Worm (Caenorhabditis elegans) whole organism, L1 larva: ENCODE data around the gene doxa-1.

Experiments
- C04F5.9 ChIP-seq: sonication (generic microtip); optimal IDR thresholded peaks from 2 replicates; lab custom pipeline; 2016; ENCODE audit warnings: missing genetic modification characterization, missing compliant biosample characterization
- C16A3.4 ChIP-seq: fragments of 150-350 bp; optimal IDR thresholded peaks from 2 replicates; lab custom pipeline; 2014; ENCODE audit warnings: missing biosample characterization, missing genetic modification characterization
- C34B4.2 ChIP-seq: sonication (generic microtip); optimal IDR thresholded peaks from 2 replicates; lab custom pipeline; 2017; ENCODE audit warnings: mild to moderate bottlenecking, missing genetic modification characterization, missing compliant biosample characterization
- F16B12.6 ChIP-seq: fragments of 150-350 bp; optimal IDR thresholded peaks from 2 replicates; lab custom pipeline; 2014; ENCODE audit warnings: missing biosample characterization, missing genetic modification characterization
- Y116A8C.19 ChIP-seq: sonication (generic microtip); optimal IDR thresholded peaks from 2 replicates; lab custom pipeline; 2016; ENCODE audit warnings: missing compliant biosample characterization, missing genetic modification characterization, borderline replicate concordance
- ceh-63 ChIP-seq: fragments of 200-800 bp; sonication (Bioruptor generic); optimal IDR thresholded peaks from 2 replicates; lab custom pipeline; 2018; ENCODE audit warnings: mild to moderate bottlenecking, missing genetic modification characterization, missing compliant biosample characterization
- ceh-82 ChIP-seq, 3 experiments: fragments of 150-350 bp in 1 of 3; sonication (generic microtip) in 2 of 3; optimal IDR thresholded peaks; 2 replicates each; lab custom pipeline; 2014 to 2017; ENCODE audit warnings: missing biosample characterization in 3 of 3, missing genetic modification characterization in 3 of 3
- ceh-90 ChIP-seq: sonication (generic microtip); optimal IDR thresholded peaks from 2 replicates; lab custom pipeline; 2016; ENCODE audit warnings: missing genetic modification characterization, missing compliant biosample characterization
- ces-1 ChIP-seq: fragments of 150-350 bp; optimal IDR thresholded peaks from 2 replicates; lab custom pipeline; 2014; ENCODE audit warnings: missing biosample characterization, missing genetic modification reagents, missing genetic modification characterization
- dsc-1 ChIP-seq: sonication (generic microtip); optimal IDR thresholded peaks from 2 replicates; lab custom pipeline; 2016; ENCODE audit warnings: mild to moderate bottlenecking, missing genetic modification characterization, missing compliant biosample characterization
- efl-1 ChIP-seq, 4 experiments: fragments of 150-350 bp; optimal IDR thresholded peaks in 3 of 4; peaks in 1 of 4; 1 replicate in 1 of 4; 2 replicates in 3 of 4; lab custom pipeline; 2014; ENCODE audit warnings: missing biosample characterization in 2 of 4, missing genetic modification characterization in 2 of 4, missing genetic modification reagents in 2 of 4
- efl-3 ChIP-seq: fragments of 200-800 bp; sonication (Bioruptor generic); optimal IDR thresholded peaks from 2 replicates; lab custom pipeline; 2018; ENCODE audit warnings: mild to moderate bottlenecking, missing genetic modification characterization, missing compliant biosample characterization
- egl-27 ChIP-seq, 2 experiments: fragments of 150-350 bp in 1 of 2; sonication (generic microtip); optimal IDR thresholded peaks; 3 replicates each; lab custom pipeline; 2017 to 2018; ENCODE audit warnings: missing biosample characterization in 2 of 2, missing genetic modification characterization in 2 of 2, missing genetic modification reagents in 2 of 2
- ets-5 ChIP-seq: fragments of 200-800 bp; sonication (Bioruptor generic); IDR thresholded peaks from 2 replicates; pipeline ENCODE4 v1.3.6; 2022; ENCODE audit warnings: missing genetic modification characterization, missing compliant biosample characterization
- fkh-10 ChIP-seq: sonication (generic microtip); optimal IDR thresholded peaks from 2 replicates; lab custom pipeline; 2017; ENCODE audit warnings: missing biosample characterization, missing genetic modification reagents, missing genetic modification characterization
- fkh-4 ChIP-seq: sonication (generic microtip); optimal IDR thresholded peaks from 2 replicates; lab custom pipeline; 2016; ENCODE audit warnings: missing compliant biosample characterization, missing genetic modification characterization, borderline replicate concordance
- fkh-8 ChIP-seq: sonication (generic microtip); optimal IDR thresholded peaks from 2 replicates; lab custom pipeline; 2016; ENCODE audit warnings: mild to moderate bottlenecking, missing genetic modification characterization, missing compliant biosample characterization
- fos-1 ChIP-seq: fragments of 150-350 bp; optimal IDR thresholded peaks from 2 replicates; lab custom pipeline; 2014; ENCODE audit warnings: missing biosample characterization, missing genetic modification characterization
- hlh-17 ChIP-seq: fragments of 200-800 bp; sonication (Bioruptor generic); optimal IDR thresholded peaks from 2 replicates; lab custom pipeline; 2018; ENCODE audit warnings: missing genetic modification characterization, mild to moderate bottlenecking, missing compliant biosample characterization, moderate library complexity, borderline replicate concordance
- hlh-4 ChIP-seq: sonication (generic microtip); optimal IDR thresholded peaks from 2 replicates; lab custom pipeline; 2016; ENCODE audit warnings: mild to moderate bottlenecking, missing genetic modification characterization, missing compliant biosample characterization
- hpl-2 ChIP-seq: fragments of 150-350 bp; optimal IDR thresholded peaks from 2 replicates; lab custom pipeline; 2014; ENCODE audit warnings: missing biosample characterization, missing genetic modification reagents, missing genetic modification characterization
- jun-1 ChIP-seq: fragments of 150-350 bp; optimal IDR thresholded peaks from 2 replicates; lab custom pipeline; 2014; ENCODE audit warnings: missing biosample characterization, missing genetic modification reagents, missing genetic modification characterization
- lin-14 ChIP-seq: fragments of 200-800 bp; sonication (Bioruptor generic); optimal IDR thresholded peaks from 2 replicates; lab custom pipeline; 2018; ENCODE audit warnings: mild to moderate bottlenecking, missing genetic modification characterization, moderate library complexity, missing compliant biosample characterization
- lin-35 ChIP-seq, 2 experiments: fragments of 150-350 bp; optimal IDR thresholded peaks; 2 replicates each; lab custom pipeline; 2014; ENCODE audit warnings: missing biosample characterization in 2 of 2, missing genetic modification characterization in 2 of 2, missing genetic modification reagents in 2 of 2
- mab-9 ChIP-seq: fragments of 200-800 bp; sonication (Bioruptor generic); IDR thresholded peaks from 2 replicates; pipeline ENCODE4 v1.3.6; 2022; ENCODE audit warnings: missing genetic modification reagents, missing genetic modification characterization, missing compliant biosample characterization
- mdl-1 ChIP-seq, 2 experiments: fragments of 150-350 bp; optimal IDR thresholded peaks; 2 replicates each; lab custom pipeline; 2014 to 2017; ENCODE audit warnings: missing biosample characterization in 2 of 2, missing genetic modification characterization in 2 of 2, inconsistent platforms in 1 of 2
- mep-1 ChIP-seq: fragments of 150-350 bp; optimal IDR thresholded peaks from 2 replicates; lab custom pipeline; 2014; ENCODE audit warnings: missing biosample characterization, missing genetic modification characterization
- nhr-12 ChIP-seq: sonication (generic microtip); optimal IDR thresholded peaks from 2 replicates; lab custom pipeline; 2017; ENCODE audit warnings: missing biosample characterization, missing genetic modification characterization
- nhr-71 ChIP-seq: sonication (generic microtip); optimal IDR thresholded peaks from 2 replicates; lab custom pipeline; 2016; ENCODE audit warnings: mild to moderate bottlenecking, missing genetic modification characterization, moderate library complexity, missing compliant biosample characterization
- nhr-84 ChIP-seq: sonication (generic microtip); optimal IDR thresholded peaks from 2 replicates; lab custom pipeline; 2017; ENCODE audit warnings: missing biosample characterization, missing genetic modification characterization
- nhr-85 ChIP-seq: sonication (generic microtip); peaks from one replicate; lab custom pipeline; 2016; ENCODE audit warnings: missing genetic modification characterization, inconsistent platforms, missing compliant biosample characterization
- pqm-1 ChIP-seq: sonication (generic microtip); optimal IDR thresholded peaks from 3 replicates; lab custom pipeline; 2017; ENCODE audit warnings: missing biosample characterization, missing genetic modification characterization
- rnt-1 ChIP-seq: sonication (generic microtip); optimal IDR thresholded peaks from 2 replicates; lab custom pipeline; 2016; ENCODE audit warnings: mild to moderate bottlenecking, missing genetic modification characterization, moderate library complexity, missing compliant biosample characterization
- snpc-4 ChIP-seq: fragments of 150-350 bp; optimal IDR thresholded peaks from 2 replicates; lab custom pipeline; 2014; ENCODE audit warnings: missing biosample characterization, missing genetic modification characterization
- sox-4 ChIP-seq: sonication (generic microtip); optimal IDR thresholded peaks from 2 replicates; lab custom pipeline; 2016; ENCODE audit warnings: missing genetic modification characterization, missing compliant biosample characterization
- sptf-1 ChIP-seq: fragments of 150-350 bp; optimal IDR thresholded peaks from 2 replicates; lab custom pipeline; 2014; ENCODE audit warnings: missing biosample characterization, missing genetic modification characterization
- tlp-1 ChIP-seq: fragments of 150-350 bp; optimal IDR thresholded peaks from 2 replicates; lab custom pipeline; 2014; ENCODE audit warnings: missing biosample characterization, missing genetic modification characterization
- unc-62 ChIP-seq: fragments of 150-350 bp; optimal IDR thresholded peaks from 2 replicates; lab custom pipeline; 2014; ENCODE audit warnings: missing biosample characterization, missing genetic modification reagents, missing genetic modification characterization
- unc-86 ChIP-seq: sonication (generic microtip); optimal IDR thresholded peaks from 2 replicates; lab custom pipeline; 2016; ENCODE audit warnings: missing genetic modification characterization, missing compliant biosample characterization
- unc-98 ChIP-seq: fragments of 200-800 bp; sonication (Bioruptor generic); IDR thresholded peaks from 2 replicates; pipeline ENCODE4 v1.3.6; 2022; ENCODE audit warnings: missing genetic modification characterization, missing compliant biosample characterization
- ztf-11 ChIP-seq, 2 experiments: sonication (generic microtip); optimal IDR thresholded peaks; 2 replicates each; lab custom pipeline; 2016 to 2017; ENCODE audit warnings: missing genetic modification characterization in 2 of 2, missing biosample characterization in 1 of 2, missing compliant biosample characterization in 1 of 2
- ztf-4 ChIP-seq: fragments of 150-350 bp; optimal IDR thresholded peaks from 2 replicates; lab custom pipeline; 2014; ENCODE audit warnings: missing biosample characterization, missing genetic modification characterization

The doxa-1 gene

ce11 chrIII:8580802-8581201 lies at the start of gene doxa-1:
TSS of gene doxa-1 (plus strand) at chrIII:8581102.
- TF ChIP-seq ces-1 (GFP tag; lab: Kevin White, UChicago) (no peak), mab-9 (no peak), egl-27 (tag; optimal IDR thresholded peaks at IDR 0.05; lab: Kevin White, UChicago) (no peak), nhr-71 (tag; lab: Kevin White, UChicago) (no peak), unc-62 (GFP tag; lab: Kevin White, UChicago) (no peak), unc-86 (tag; lab: Kevin White, UChicago) (no peak), mdl-1 (tag; optimal IDR thresholded peaks at IDR 0.05; lab: Kevin White, UChicago) (no peak), nhr-12 (no peak), nhr-84 (tag; lab: Kevin White, UChicago) (no peak), hlh-4 (tag; lab: Kevin White, UChicago) (no peak), ztf-4 (tag; lab: Kevin White, UChicago) (no peak), sptf-1 (tag; lab: Kevin White, UChicago) (no peak), Y116A8C.19 (tag; lab: Kevin White, UChicago) (no peak), ztf-11 (tag; optimal IDR thresholded peaks at IDR 0.05; lab: Kevin White, UChicago) (no peak), C16A3.4 (tag; lab: Kevin White, UChicago) (no peak), rnt-1 (tag; lab: Kevin White, UChicago) (no peak)

- TF ChIP-seq hlh-17 (GFP tag; lab: Kevin White, UChicago) (no peak), unc-98 (no peak), nhr-12 (no peak), hlh-4 (tag; lab: Kevin White, UChicago) (no peak), C04F5.9 (tag; lab: Kevin White, UChicago) (no peak), ceh-90 (no peak), tlp-1 (tag; lab: Kevin White, UChicago) (no peak), lin-14 (GFP tag; lab: Kevin White, UChicago) (peak; percentile 50), fkh-10 (GFP tag; lab: Kevin White, UChicago) (peak; percentile 60)
Observed at ce11 chrIII:8533900-8534299, 47.0 kb upstream of the doxa-1 start.

- TF ChIP-seq lin-14 (GFP tag; lab: Kevin White, UChicago) (no peak), rnt-1 (tag; lab: Kevin White, UChicago) (no peak), ceh-63 (GFP tag; lab: Kevin White, UChicago) (no peak), sox-4 (no peak), efl-1 (optimal IDR thresholded peaks at IDR 0.05; lab: Kevin White, UChicago) (no peak), efl-1 (GFP tag; optimal IDR thresholded peaks at IDR 0.05 in 1 of 2; lab: Kevin White, UChicago) (peak in 1 of 2 experiments; percentile 26), hpl-2 (no peak)
Observed at ce11 chrIII:8534647-8535181, 46.2 kb upstream of the doxa-1 start, which contains the start of gene trp-1. TSS of gene trp-1 (plus strand) at chrIII:8535131.

ce11 chrIII:8535445-8535844 lies 45.5 kb upstream of the doxa-1 start:
- TF ChIP-seq C16A3.4 (tag; lab: Kevin White, UChicago): no peak
- peak; percentile 95 for TF ChIP-seq dsc-1 (tag; lab: Kevin White, UChicago)
- no peak for TF ChIP-seq ceh-63 (GFP tag; lab: Kevin White, UChicago)
- no peak for TF ChIP-seq snpc-4
- no peak for TF ChIP-seq jun-1
- TF ChIP-seq fkh-4 (tag; lab: Kevin White, UChicago): peak; percentile 57
- TF ChIP-seq ets-5 (GFP tag; lab: Robert Waterston, UW): no peak

ce11 chrIII:8545515-8545914 lies 35.4 kb upstream of the doxa-1 start, which contains the start of gene ZC21.6:
TSS of gene ZC21.6 (minus strand) at chrIII:8545615.
- TF ChIP-seq pqm-1 (no peak), ceh-63 (GFP tag; lab: Kevin White, UChicago) (no peak), F16B12.6 (tag; lab: Kevin White, UChicago) (no peak), C16A3.4 (tag; lab: Kevin White, UChicago) (no peak), nhr-85 (tag; lab: Kevin White, UChicago) (no peak), hpl-2 (no peak), hlh-17 (GFP tag; lab: Kevin White, UChicago) (no peak), fos-1 (tag; lab: Kevin White, UChicago) (no peak), lin-35 (GFP tag; optimal IDR thresholded peaks at IDR 0.05; lab: Kevin White, UChicago) (no peak), ceh-90 (no peak), mep-1 (tag; lab: Kevin White, UChicago) (no peak), fkh-4 (tag; lab: Kevin White, UChicago) (no peak), fkh-8 (tag; lab: Kevin White, UChicago) (no peak), efl-3 (GFP tag; lab: Kevin White, UChicago) (no peak), nhr-12 (no peak), C34B4.2 (tag; lab: Kevin White, UChicago) (no peak), ceh-82 (tag; optimal IDR thresholded peaks at IDR 0.05; lab: Kevin White, UChicago) (no peak), jun-1 (no peak)
- TF ChIP-seq, all 84 proteins: peak for 0
